Fruit fly (Drosophila melanogaster): Measurements from ENCODE around the gene CG11768.

DNA sequence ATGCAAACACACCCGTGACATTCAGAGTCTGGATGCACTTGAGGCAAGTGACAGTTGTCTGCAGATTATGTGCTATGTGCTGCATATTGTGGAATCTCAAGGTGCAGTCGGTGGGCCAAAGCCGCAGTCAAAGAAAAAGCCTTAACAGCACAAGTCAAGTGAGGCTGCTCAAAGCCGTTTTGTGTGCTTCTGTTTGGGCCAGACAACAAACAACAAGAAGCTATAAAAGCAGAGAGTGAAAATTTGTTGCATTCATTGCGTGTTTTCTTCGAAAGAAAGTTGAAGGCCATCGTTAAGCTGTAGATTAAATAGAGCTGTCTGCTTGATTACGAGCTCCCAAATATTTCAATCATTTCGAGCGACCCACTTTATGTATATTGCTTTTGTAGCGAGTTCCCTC lies 26.1 kb downstream of the CG11768 start:
- TF ChIP-seq CG8478 (optimal IDR thresholded peaks at IDR 0.05) (no peak), CTCF (optimal IDR thresholded peaks at IDR 0.05) (no peak)
